Worm (Caenorhabditis elegans) whole organism, L4/young adult: ENCODE results near the gene C53A5.16.

ENCODE experiments used
- W03F9.2 ChIP-seq: fragments of 150-350 bp; optimal IDR thresholded peaks from 2 replicates; lab custom pipeline; 2014; ENCODE audit warnings: missing biosample characterization, missing genetic modification characterization
- dao-5 ChIP-seq: sonication (generic microtip); optimal IDR thresholded peaks from 2 replicates; lab custom pipeline; 2016; ENCODE audit warnings: missing genotype, missing genetic modification characterization, moderate library complexity, missing compliant biosample characterization
- him-1 ChIP-seq: sonication (generic microtip); optimal IDR thresholded peaks from 2 replicates; lab custom pipeline; 2016; ENCODE audit warnings: missing genotype, missing genetic modification reagents, missing genetic modification characterization, missing compliant biosample characterization

DNA sequence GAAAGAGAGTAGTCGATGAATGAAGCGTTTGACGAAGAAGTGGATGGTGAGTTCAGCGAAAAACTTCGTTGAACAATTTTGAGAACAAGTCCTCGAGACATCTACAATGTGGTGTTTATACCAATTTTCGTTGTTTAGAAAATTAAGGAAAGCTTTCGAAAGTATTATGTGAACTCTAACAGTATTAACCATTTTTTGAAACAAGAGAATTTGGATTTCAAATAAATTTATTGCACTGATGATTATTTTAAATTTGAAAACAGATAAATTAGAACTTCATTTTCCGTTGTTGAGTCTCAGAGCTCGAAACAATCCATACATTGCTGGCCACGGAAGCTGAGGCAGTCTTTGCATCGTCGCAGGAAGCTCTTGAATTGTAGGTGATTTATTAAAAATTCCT is at the start of gene C53A5.16:
- no peak for TF ChIP-seq him-1 (tag; lab: Kevin White, UChicago)
- TF ChIP-seq dao-5 (tag; lab: Kevin White, UChicago), result no peak
- no peak for TF ChIP-seq W03F9.2 (tag; lab: Kevin White, UChicago)
